Worm (Caenorhabditis elegans): ENCODE results near the gene ugt-39.

ugt-39 gene

DNA sequence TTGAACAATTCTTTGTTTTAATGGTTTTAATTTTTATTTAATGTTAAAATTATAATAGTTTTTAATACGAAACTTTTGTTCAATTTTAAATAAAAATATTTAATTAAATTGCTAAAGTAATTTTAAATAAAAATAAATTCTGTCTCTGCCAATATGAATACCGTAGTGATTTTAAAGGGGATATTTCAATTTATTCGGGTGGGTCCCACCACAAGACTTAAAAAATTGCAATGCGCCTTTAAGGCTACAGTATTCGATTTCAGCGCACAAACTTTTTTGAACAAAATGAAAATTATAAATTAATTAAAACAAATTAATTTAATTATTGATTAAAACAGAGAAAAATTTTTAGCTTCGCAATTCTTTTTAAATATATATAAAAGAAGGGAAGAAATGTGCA, 42.1 kb downstream of the ugt-39 start:
- TF ChIP-seq ceh-82 (tag; optimal IDR thresholded peaks at IDR 0.05), result no peak
- TF ChIP-seq mef-2 (tag; optimal IDR thresholded peaks at IDR 0.05), result no peak
- no peak for TF ChIP-seq fkh-4 (tag; optimal IDR thresholded peaks at IDR 0.05; ENCODE audit: borderline replicate concordance)
- TF ChIP-seq fkh-10 (GFP tag; optimal IDR thresholded peaks at IDR 0.05), result no peak
- no peak for TF ChIP-seq swsn-7 (tag; optimal IDR thresholded peaks at IDR 0.05)
- TF ChIP-seq elt-3 (tag; optimal IDR thresholded peaks at IDR 0.05), result no peak
- TF ChIP-seq lir-3 (tag; optimal IDR thresholded peaks at IDR 0.05; ENCODE audit: poor library complexity), result no peak
- no peak for TF ChIP-seq unc-62 (GFP tag; optimal IDR thresholded peaks at IDR 0.05)
- TF ChIP-seq sptf-1 (tag; optimal IDR thresholded peaks at IDR 0.05), result no peak
- no peak for TF ChIP-seq alr-1 (tag; optimal IDR thresholded peaks at IDR 0.05; ENCODE audit: borderline replicate concordance)
- TF ChIP-seq lin-39 (tag; optimal IDR thresholded peaks at IDR 0.05), result no peak
- TF ChIP-seq ztf-11 (tag; optimal IDR thresholded peaks at IDR 0.05), result no peak
- no peak for TF ChIP-seq lsy-2 (tag; optimal IDR thresholded peaks at IDR 0.05)
- no peak for TF ChIP-seq unc-30 (tag; optimal IDR thresholded peaks at IDR 0.05)
- TF ChIP-seq unc-86 (tag; optimal IDR thresholded peaks at IDR 0.05), result no peak
- TF ChIP-seq elt-2 (tag; optimal IDR thresholded peaks at IDR 0.05), result no peak
- TF ChIP-seq ceh-8 (GFP tag; optimal IDR thresholded peaks at IDR 0.05), result no peak
- no peak for TF ChIP-seq blmp-1 (tag; optimal IDR thresholded peaks at IDR 0.05)

DNA sequence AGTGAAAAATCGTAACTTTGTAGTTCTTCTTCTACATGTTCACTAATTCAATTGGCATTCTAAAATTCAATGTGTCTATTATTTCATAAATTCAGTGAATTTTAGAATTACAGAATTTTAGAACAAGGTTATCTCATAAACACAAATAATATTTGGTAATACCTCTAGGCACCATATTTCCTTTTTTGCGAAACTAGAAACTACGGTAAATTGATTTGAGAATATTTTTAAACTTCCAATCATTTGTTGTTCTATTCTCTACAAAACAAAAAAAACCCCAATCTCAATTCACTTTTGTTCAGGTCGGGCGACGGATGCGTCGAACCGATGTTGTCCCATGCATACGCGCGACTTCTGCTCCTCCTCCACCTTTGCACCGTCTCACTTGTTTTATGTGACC, 43.0 kb downstream of the ugt-39 start, which contains the start of gene F09G2.1:
TSS of gene F09G2.1 (plus strand) at position 301 of the 400 bp plus-strand sequence.
- TF ChIP-seq lir-3 (tag; optimal IDR thresholded peaks at IDR 0.05; ENCODE audit: poor library complexity), result no peak
- no peak for TF ChIP-seq pax-3 (tag; optimal IDR thresholded peaks at IDR 0.05)
- no peak for TF ChIP-seq unc-62 (GFP tag; optimal IDR thresholded peaks at IDR 0.05)
- TF ChIP-seq irx-1 (tag; optimal IDR thresholded peaks at IDR 0.05), result no peak
- no peak for TF ChIP-seq vab-15 (tag; optimal IDR thresholded peaks at IDR 0.05)
- no peak for TF ChIP-seq ces-1 (GFP tag; optimal IDR thresholded peaks at IDR 0.05)
- TF ChIP-seq mep-1 (tag; optimal IDR thresholded peaks at IDR 0.05), result no peak
- TF ChIP-seq sup-37 (GFP tag; optimal IDR thresholded peaks at IDR 0.05), result no peak
- no peak for TF ChIP-seq ceh-82 (tag; optimal IDR thresholded peaks at IDR 0.05)
- TF ChIP-seq nhr-90 (tag; optimal IDR thresholded peaks at IDR 0.05; ENCODE audit: poor library complexity), result no peak
- no peak for TF ChIP-seq nhr-20 (tag; optimal IDR thresholded peaks at IDR 0.05)
- no peak for TF ChIP-seq aly-2 (tag; optimal IDR thresholded peaks at IDR 0.05)
- TF ChIP-seq lsy-2 (tag; optimal IDR thresholded peaks at IDR 0.05), result no peak
- no peak for TF ChIP-seq lin-14 (GFP tag; optimal IDR thresholded peaks at IDR 0.05)
- no peak for TF ChIP-seq jun-1 (tag; optimal IDR thresholded peaks at IDR 0.05)
- TF ChIP-seq nhr-77 (tag; optimal IDR thresholded peaks at IDR 0.05), result no peak
- TF ChIP-seq skn-1 (tag; optimal IDR thresholded peaks at IDR 0.05), result no peak
- no peak for TF ChIP-seq hlh-4 (tag; optimal IDR thresholded peaks at IDR 0.05)
- TF ChIP-seq fkh-8 (tag; optimal IDR thresholded peaks at IDR 0.05), result no peak

DNA sequence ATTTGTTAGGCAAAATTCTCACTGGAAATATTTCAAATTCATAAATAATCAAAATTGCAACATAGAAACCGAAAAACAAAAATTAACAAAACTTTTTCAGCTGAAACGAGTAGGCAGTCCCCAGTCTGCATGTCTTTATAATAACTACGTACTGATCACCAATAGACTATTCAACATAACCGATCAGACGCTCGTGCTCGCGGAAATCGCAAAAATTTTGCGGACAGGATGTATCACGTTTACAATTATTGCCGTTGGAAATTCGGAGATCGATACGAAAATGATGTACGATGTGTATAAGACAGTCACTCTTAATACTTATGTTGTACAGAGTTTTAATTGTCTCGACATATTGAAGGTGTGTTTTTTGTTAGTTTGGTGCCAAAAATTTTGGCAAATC, 44.4 kb downstream of the ugt-39 start:
- TF ChIP-seq ama-1 (optimal IDR thresholded peaks at IDR 0.05) (no peak), efl-1 (optimal IDR thresholded peaks at IDR 0.05) (no peak), efl-1 (GFP tag; optimal IDR thresholded peaks at IDR 0.05 in 1 of 2) (peak in 1 of 2 experiments; percentile 21), unc-98 (GFP tag; IDR thresholded peaks at IDR 0.05) (no peak)
